Worm (Caenorhabditis elegans) whole organism, L4 larva: ENCODE results near the gene acy-4.
A peak's percentile ranks its signal among the peaks of the same experiment; 100 is the strongest.

ENCODE experiments used
- D1046.2 ChIP-seq: fragments of 200-800 bp; sonication (Bioruptor generic); IDR thresholded peaks from 2 replicates; pipeline ENCODE4 v1.3.6; 2022; ENCODE audit warnings: missing genetic modification characterization, missing compliant biosample characterization
- F10B5.3 ChIP-seq: sonication (generic microtip); optimal IDR thresholded peaks from 2 replicates; lab custom pipeline; 2016; ENCODE audit warnings: mild to moderate bottlenecking, missing genetic modification characterization, missing compliant biosample characterization
- F26F4.8 ChIP-seq: fragments of 200-800 bp; sonication (Bioruptor generic); conservative IDR thresholded peaks from 2 replicates; pipeline ENCODE4 v1.3.6; 2022; ENCODE audit warnings: missing genetic modification characterization, missing compliant biosample characterization
- F44E2.7 ChIP-seq: fragments of 200-800 bp; sonication (Bioruptor generic); IDR thresholded peaks from 2 replicates; pipeline ENCODE4 v2.1.2; 2022; ENCODE audit warnings: missing genetic modification characterization, missing compliant biosample characterization
- F49E8.2 ChIP-seq: sonication (generic microtip); optimal IDR thresholded peaks from 2 replicates; lab custom pipeline; 2016; ENCODE audit warnings: missing compliant biosample characterization, mild to moderate bottlenecking, missing genetic modification characterization, borderline replicate concordance
- T20F7.1 ChIP-seq: fragments of 200-800 bp; sonication (Bioruptor generic); optimal IDR thresholded peaks from 2 replicates; lab custom pipeline; 2018; ENCODE audit warnings: mild to moderate bottlenecking, missing genetic modification characterization, missing compliant biosample characterization
- Y105C5A.15 ChIP-seq: fragments of 200-800 bp; sonication (Bioruptor generic); IDR thresholded peaks from 2 replicates; pipeline ENCODE4 v1.3.6; 2022; ENCODE audit warnings: missing genetic modification characterization, missing compliant biosample characterization
- Y48G9A.11 ChIP-seq: fragments of 200-800 bp; sonication (Bioruptor generic); IDR thresholded peaks from 2 replicates; pipeline ENCODE4 v1.3.6; 2022; ENCODE audit warnings: missing genetic modification reagents, missing genetic modification characterization, missing compliant biosample characterization
- Y5F2A.4 ChIP-seq: fragments of 200-800 bp; sonication (Bioruptor generic); optimal IDR thresholded peaks from 2 replicates; lab custom pipeline; 2018; ENCODE audit warnings: mild to moderate bottlenecking, missing genetic modification characterization, missing compliant biosample characterization
- Y75B8A.6 ChIP-seq: fragments of 200-800 bp; sonication (Bioruptor generic); IDR thresholded peaks from 2 replicates; pipeline ENCODE4 v1.3.6; 2022; ENCODE audit warnings: missing genetic modification reagents, missing genetic modification characterization, missing compliant biosample characterization
- ZK337.2 ChIP-seq: fragments of 200-800 bp; sonication (Bioruptor generic); IDR thresholded peaks from 2 replicates; pipeline ENCODE4 v1.3.6; 2022; ENCODE audit warnings: missing genetic modification reagents, missing genetic modification characterization, missing compliant biosample characterization
- aly-2 ChIP-seq: sonication (generic microtip); optimal IDR thresholded peaks from 2 replicates; lab custom pipeline; 2018; ENCODE audit warnings: missing biosample characterization, missing genetic modification characterization
- ceh-28 ChIP-seq: fragments of 150-350 bp; optimal IDR thresholded peaks from 2 replicates; lab custom pipeline; 2014; ENCODE audit warnings: missing biosample characterization, missing genetic modification reagents, missing genetic modification characterization
- ceh-62 ChIP-seq: sonication (generic microtip); optimal IDR thresholded peaks from 2 replicates; lab custom pipeline; 2017; ENCODE audit warnings: missing biosample characterization, missing genetic modification characterization
- ctbp-1 ChIP-seq: fragments of 200-800 bp; sonication (Bioruptor generic); IDR thresholded peaks from 2 replicates; pipeline ENCODE4 v1.3.6; 2022; ENCODE audit warnings: missing genetic modification reagents, missing genetic modification characterization, missing compliant biosample characterization
- daf-12 ChIP-seq: fragments of 150-350 bp; optimal IDR thresholded peaks from 2 replicates; lab custom pipeline; 2014; ENCODE audit warnings: missing biosample characterization, missing genetic modification reagents, missing genetic modification characterization
- daf-19 ChIP-seq: fragments of 200-800 bp; sonication (Bioruptor generic); conservative IDR thresholded peaks from 2 replicates; pipeline ENCODE4 v1.3.6; 2022; ENCODE audit warnings: missing genetic modification characterization, missing compliant biosample characterization
- dmd-9 ChIP-seq: fragments of 200-800 bp; sonication (Bioruptor generic); IDR thresholded peaks from 2 replicates; pipeline ENCODE4 v1.3.6; 2022; ENCODE audit warnings: missing genetic modification reagents, missing genetic modification characterization, missing compliant biosample characterization
- duxl-1 ChIP-seq: sonication (generic microtip); optimal IDR thresholded peaks from 2 replicates; lab custom pipeline; 2016; ENCODE audit warnings: mild to moderate bottlenecking, missing genetic modification characterization, moderate library complexity, missing compliant biosample characterization; ENCODE audit not compliant: poor library complexity
- egl-27 ChIP-seq: sonication (generic microtip); optimal IDR thresholded peaks from 3 replicates; lab custom pipeline; 2017; ENCODE audit warnings: missing biosample characterization, missing genetic modification reagents, missing genetic modification characterization
- fkh-10 ChIP-seq: fragments of 150-350 bp; optimal IDR thresholded peaks from 2 replicates; lab custom pipeline; 2014; ENCODE audit warnings: missing biosample characterization, missing genetic modification reagents, missing genetic modification characterization
- gei-8 ChIP-seq: fragments of 200-800 bp; sonication (Bioruptor generic); optimal IDR thresholded peaks from 2 replicates; lab custom pipeline; 2018; ENCODE audit warnings: mild to moderate bottlenecking, missing genetic modification characterization, missing compliant biosample characterization
- jun-1 ChIP-seq: fragments of 150-350 bp; optimal IDR thresholded peaks from 2 replicates; lab custom pipeline; 2014; ENCODE audit warnings: missing biosample characterization, missing genetic modification reagents, missing genetic modification characterization
- lim-7 ChIP-seq: fragments of 200-800 bp; sonication (Bioruptor generic); IDR thresholded peaks from 2 replicates; pipeline ENCODE4 v1.3.6; 2022; ENCODE audit warnings: missing genetic modification characterization, missing compliant biosample characterization
- lin-1 ChIP-seq: fragments of 200-800 bp; sonication (Bioruptor generic); IDR thresholded peaks from 2 replicates; pipeline ENCODE4 v1.3.6; 2022; ENCODE audit warnings: missing genetic modification reagents, missing genetic modification characterization, missing compliant biosample characterization
- lin-15B ChIP-seq: fragments of 150-350 bp; sonication (generic microtip); optimal IDR thresholded peaks from 3 replicates; lab custom pipeline; 2014; ENCODE audit warnings: missing biosample characterization, missing genetic modification characterization
- lin-29 ChIP-seq: fragments of 200-800 bp; sonication (Bioruptor generic); IDR thresholded peaks from 2 replicates; pipeline ENCODE4 v1.3.6; 2022; ENCODE audit warnings: missing genetic modification reagents, missing genetic modification characterization, missing compliant biosample characterization
- lin-38 ChIP-seq: fragments of 200-800 bp; sonication (Bioruptor generic); IDR thresholded peaks from 2 replicates; pipeline ENCODE4 v1.3.6; 2022; ENCODE audit warnings: missing genetic modification reagents, missing genetic modification characterization, missing compliant biosample characterization
- lsy-2 ChIP-seq, 2 experiments: fragments of 150-350 bp in 1 of 2; sonication (generic microtip) in 1 of 2; optimal IDR thresholded peaks; 2 replicates each; lab custom pipeline; 2014 to 2017; ENCODE audit warnings: missing biosample characterization in 2 of 2, missing genetic modification characterization in 2 of 2
- madf-9 ChIP-seq: fragments of 200-800 bp; sonication (Bioruptor generic); conservative IDR thresholded peaks from 2 replicates; pipeline ENCODE4 v1.3.6; 2022; ENCODE audit warnings: missing genetic modification reagents, missing genetic modification characterization, missing compliant biosample characterization
- mdl-1 ChIP-seq, 2 experiments: fragments of 150-350 bp in 1 of 2; sonication (generic microtip) in 1 of 2; optimal IDR thresholded peaks; 2 replicates each; lab custom pipeline; 2014 to 2017; ENCODE audit warnings: missing biosample characterization in 2 of 2, missing genetic modification characterization in 2 of 2
- nhr-237 ChIP-seq: sonication (generic microtip); optimal IDR thresholded peaks from 2 replicates; lab custom pipeline; 2017; ENCODE audit warnings: missing biosample characterization, missing genetic modification characterization
- nhr-42 ChIP-seq: fragments of 200-800 bp; sonication (Bioruptor generic); IDR thresholded peaks from 2 replicates; pipeline ENCODE4 v1.3.6; 2022; ENCODE audit warnings: missing genetic modification characterization, missing compliant biosample characterization
- pha-4 ChIP-seq, 2 experiments: fragments of 150-350 bp in 1 of 2; fragments of 200-800 bp in 1 of 2; sonication (Bioruptor generic) in 1 of 2; IDR thresholded peaks in 1 of 2; optimal IDR thresholded peaks in 1 of 2; 2 replicates each; pipeline versions ENCODE4 v1.3.6 to Lab custom; 2014 to 2022; ENCODE audit warnings: missing genetic modification characterization in 2 of 2, missing genetic modification reagents in 2 of 2, missing biosample characterization in 1 of 2, missing compliant biosample characterization in 1 of 2
- php-3 ChIP-seq: fragments of 200-800 bp; sonication (Bioruptor generic); IDR thresholded peaks from 2 replicates; pipeline ENCODE4 v1.3.6; 2022; ENCODE audit warnings: missing genetic modification reagents, missing genetic modification characterization, missing compliant biosample characterization
- rbr-2 ChIP-seq: sonication (generic microtip); optimal IDR thresholded peaks from 2 replicates; lab custom pipeline; 2016; ENCODE audit warnings: missing genotype, missing genetic modification characterization, missing compliant biosample characterization
- sdz-12 ChIP-seq: fragments of 200-800 bp; sonication (Bioruptor generic); optimal IDR thresholded peaks from 2 replicates; lab custom pipeline; 2018; ENCODE audit warnings: mild to moderate bottlenecking, missing genetic modification characterization, missing compliant biosample characterization
- skn-1 ChIP-seq: fragments of 150-350 bp; optimal IDR thresholded peaks from 2 replicates; lab custom pipeline; 2014; ENCODE audit warnings: missing biosample characterization, missing genetic modification characterization
- snpc-1.2 ChIP-seq: fragments of 200-800 bp; sonication (Bioruptor generic); IDR thresholded peaks from 2 replicates; pipeline ENCODE4 v1.3.6; 2022; ENCODE audit warnings: missing genetic modification reagents, missing genetic modification characterization, missing compliant biosample characterization
- spr-1 ChIP-seq: sonication (generic microtip); optimal IDR thresholded peaks from 2 replicates; lab custom pipeline; 2016; ENCODE audit warnings: mild to moderate bottlenecking, missing genetic modification characterization, missing compliant biosample characterization
- spr-3 ChIP-seq: fragments of 200-800 bp; sonication (Bioruptor generic); optimal IDR thresholded peaks from 2 replicates; lab custom pipeline; 2018; ENCODE audit warnings: mild to moderate bottlenecking, missing genetic modification characterization, missing compliant biosample characterization
- unc-130 ChIP-seq: sonication (generic microtip); optimal IDR thresholded peaks from 2 replicates; lab custom pipeline; 2016; ENCODE audit warnings: missing genetic modification reagents, missing genetic modification characterization, missing compliant biosample characterization
- unc-39 ChIP-seq: sonication (generic microtip); optimal IDR thresholded peaks from 2 replicates; lab custom pipeline; 2017; ENCODE audit warnings: missing biosample characterization, missing genetic modification characterization
- unc-62 ChIP-seq, 3 experiments: fragments of 150-350 bp in 1 of 3; sonication (generic microtip); optimal IDR thresholded peaks in 2 of 3; peaks in 1 of 3; 1 replicate in 1 of 3; 2 replicates in 2 of 3; lab custom pipeline; 2014 to 2017; ENCODE audit warnings: missing biosample characterization in 3 of 3, missing genetic modification characterization in 3 of 3, missing genetic modification reagents in 3 of 3, missing genotype in 1 of 3
- vab-7 ChIP-seq: fragments of 200-800 bp; sonication (Bioruptor generic); IDR thresholded peaks from 2 replicates; pipeline ENCODE4 v1.3.6; 2022; ENCODE audit warnings: missing genetic modification reagents, missing genetic modification characterization, missing compliant biosample characterization
- zfp-3 ChIP-seq: fragments of 200-800 bp; sonication (Bioruptor generic); conservative IDR thresholded peaks from 2 replicates; pipeline ENCODE4 v1.3.6; 2022; ENCODE audit warnings: missing genetic modification reagents, missing genetic modification characterization, missing compliant biosample characterization
- ztf-7 ChIP-seq: fragments of 150-350 bp; optimal IDR thresholded peaks from 2 replicates; lab custom pipeline; 2014; ENCODE audit warnings: missing biosample characterization, missing genetic modification characterization

The acy-4 gene

DNA sequence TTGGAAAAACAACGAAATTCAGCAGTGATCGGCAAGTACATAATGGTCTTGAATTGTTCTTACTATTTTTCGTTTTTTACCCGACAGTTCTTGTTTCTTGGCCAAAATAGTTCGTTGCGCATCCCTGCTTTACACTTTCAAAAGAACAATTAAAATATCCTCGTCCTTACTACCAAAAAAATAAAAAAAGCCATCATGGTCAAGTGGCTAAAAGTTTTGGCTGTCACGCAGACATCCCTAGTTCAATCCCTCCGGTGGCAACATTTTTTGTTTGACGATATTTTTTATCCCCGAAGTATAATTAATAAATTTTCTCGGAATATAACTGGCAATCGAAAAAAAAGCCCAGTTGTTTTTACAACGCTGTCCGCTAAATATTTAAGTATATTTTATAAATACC, 38.8 kb downstream of the acy-4 start (continued):
- TF ChIP-seq F44E2.7 (GFP tag; lab: Robert Waterston, UW): 0 out of 2 replicates have a peak, but pooled peaks have one; percentile 19
- peak; percentile 77 for TF ChIP-seq gei-8 (GFP tag; lab: Kevin White, UChicago)
- peak; percentile 2 for TF ChIP-seq spr-3 (GFP tag; lab: Kevin White, UChicago)
- no peak for TF ChIP-seq dmd-9 (GFP tag; lab: Robert Waterston, UW)
- no peak for TF ChIP-seq nhr-42 (GFP tag; lab: Robert Waterston, UW)
- TF ChIP-seq D1046.2 (GFP tag; lab: Robert Waterston, UW): peak; percentile 87; the same call in 1 of the 2 replicates
- TF ChIP-seq Y48G9A.11 (GFP tag; lab: Robert Waterston, UW): peak; percentile 78
- TF ChIP-seq pha-4 (GFP tag; IDR thresholded peaks at IDR 0.05; lab: Robert Waterston, UW): peak; percentile 83; the same call in 1 of the 2 replicates
- no peak for TF ChIP-seq pha-4 (tag; optimal IDR thresholded peaks at IDR 0.05; lab: Kevin White, UChicago)
- TF ChIP-seq Y5F2A.4 (GFP tag; lab: Kevin White, UChicago): peak; percentile 42
- peak; percentile 88 for TF ChIP-seq daf-19 (GFP tag; lab: Robert Waterston, UW)
- peak; percentile 72 for TF ChIP-seq lin-38 (GFP tag; lab: Robert Waterston, UW)
- no peak for TF ChIP-seq sdz-12 (GFP tag; lab: Kevin White, UChicago)
- peak; percentile 51 for TF ChIP-seq duxl-1 (tag; lab: Kevin White, UChicago)
- peak; percentile 99 for TF ChIP-seq Y105C5A.15 (GFP tag; lab: Robert Waterston, UW)
- TF ChIP-seq vab-7 (GFP tag; lab: Robert Waterston, UW): peak; percentile 78
- TF ChIP-seq unc-130 (GFP tag; lab: Kevin White, UChicago): peak; percentile 33
- TF ChIP-seq F26F4.8 (GFP tag; lab: Robert Waterston, UW): peak; percentile 76

DNA sequence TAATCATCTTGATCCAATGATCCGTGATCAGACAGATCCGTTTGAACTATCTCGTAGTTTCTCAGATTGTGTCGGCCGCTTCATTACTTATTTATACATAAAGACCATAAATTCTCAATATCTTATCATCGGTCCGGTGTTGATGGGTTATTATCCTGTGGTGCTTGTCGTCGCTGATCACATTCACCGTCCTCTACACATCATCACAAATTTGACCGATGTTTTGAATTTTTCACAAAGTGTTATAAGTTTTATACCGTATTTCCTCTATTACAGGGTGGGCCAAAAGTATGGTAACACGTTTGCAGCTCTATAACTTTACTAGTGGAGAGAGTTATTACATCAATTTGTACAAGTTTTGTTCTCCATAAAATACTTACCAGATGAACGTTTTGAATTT, 42.7 kb downstream of the acy-4 start:
- TF ChIP-seq ztf-7 (no peak), spr-1 (tag; lab: Kevin White, UChicago) (no peak), ctbp-1 (GFP tag; lab: Robert Waterston, UW) (no peak), Y48G9A.11 (GFP tag; lab: Robert Waterston, UW) (peak; percentile 47; the same call in 1 of the 2 replicates), ceh-62 (tag; lab: Kevin White, UChicago) (no peak), snpc-1.2 (peak; percentile 70), Y75B8A.6 (GFP tag; lab: Robert Waterston, UW) (no peak), aly-2 (no peak), zfp-3 (GFP tag; lab: Robert Waterston, UW) (0 out of 2 replicates have a peak, but pooled peaks have one; percentile 29), unc-62 (GFP tag; optimal IDR thresholded peaks at IDR 0.05 in 1 of 2; lab: Kevin White, UChicago) (no peak), unc-62 (tag; optimal IDR thresholded peaks at IDR 0.05; lab: Kevin White, UChicago) (no peak), rbr-2 (no peak), egl-27 (tag; lab: Kevin White, UChicago) (no peak), daf-12 (tag; lab: Kevin White, UChicago) (no peak), vab-7 (GFP tag; lab: Robert Waterston, UW) (no peak), nhr-237 (tag; lab: Kevin White, UChicago) (no peak), F26F4.8 (GFP tag; lab: Robert Waterston, UW) (0 out of 2 replicates have a peak, but pooled peaks have one; percentile 62), lin-15B (tag; lab: Kevin White, UChicago) (no peak), ZK337.2 (GFP tag; lab: Robert Waterston, UW) (no peak), unc-39 (tag; lab: Kevin White, UChicago) (no peak), skn-1 (no peak), lsy-2 (tag; optimal IDR thresholded peaks at IDR 0.05; lab: Kevin White, UChicago) (no peak), fkh-10 (GFP tag; lab: Kevin White, UChicago) (no peak), php-3 (GFP tag; lab: Robert Waterston, UW) (no peak), duxl-1 (tag; lab: Kevin White, UChicago) (no peak), F10B5.3 (tag; lab: Kevin White, UChicago) (no peak), lim-7 (GFP tag; lab: Robert Waterston, UW) (peak; percentile 76), madf-9 (0 out of 2 replicates have a peak, but pooled peaks have one; percentile 20), mdl-1 (tag; optimal IDR thresholded peaks at IDR 0.05; lab: Kevin White, UChicago) (no peak), T20F7.1 (GFP tag; lab: Kevin White, UChicago) (no peak), lin-1 (GFP tag; lab: Robert Waterston, UW) (no peak), lin-29 (GFP tag; lab: Robert Waterston, UW) (no peak), jun-1 (tag; lab: Kevin White, UChicago) (no peak), ceh-28 (tag; lab: Kevin White, UChicago) (no peak), F49E8.2 (peak; percentile 34)
